Worm (Caenorhabditis elegans) whole organism, L1 larva: Measurements from ENCODE around the gene Y42A5A.5.

Experiments
- C16A3.4 ChIP-seq: fragments of 150-350 bp; optimal IDR thresholded peaks from 2 replicates; lab custom pipeline; 2014; ENCODE audit warnings: missing biosample characterization, missing genetic modification characterization
- C34B4.2 ChIP-seq: sonication (generic microtip); optimal IDR thresholded peaks from 2 replicates; lab custom pipeline; 2017; ENCODE audit warnings: mild to moderate bottlenecking, missing genetic modification characterization, missing compliant biosample characterization
- aha-1 ChIP-seq: fragments of 150-350 bp; optimal IDR thresholded peaks from 2 replicates; lab custom pipeline; 2014; ENCODE audit warnings: missing biosample characterization, missing genetic modification characterization
- alr-1 ChIP-seq: fragments of 200-800 bp; sonication (Bioruptor generic); optimal IDR thresholded peaks from 2 replicates; lab custom pipeline; 2018; ENCODE audit warnings: borderline replicate concordance, mild to moderate bottlenecking, missing genetic modification characterization, missing compliant biosample characterization
- aly-2 ChIP-seq: fragments of 150-350 bp; optimal IDR thresholded peaks from 2 replicates; lab custom pipeline; 2014; ENCODE audit warnings: missing biosample characterization, missing genetic modification characterization
- ceh-63 ChIP-seq: fragments of 200-800 bp; sonication (Bioruptor generic); optimal IDR thresholded peaks from 2 replicates; lab custom pipeline; 2018; ENCODE audit warnings: mild to moderate bottlenecking, missing genetic modification characterization, missing compliant biosample characterization
- ceh-8 ChIP-seq: fragments of 200-800 bp; sonication (Bioruptor generic); optimal IDR thresholded peaks from 2 replicates; lab custom pipeline; 2018; ENCODE audit warnings: mild to moderate bottlenecking, missing genetic modification characterization, moderate library complexity, missing compliant biosample characterization
- ceh-88 ChIP-seq: fragments of 200-800 bp; sonication (Bioruptor generic); IDR thresholded peaks from 2 replicates; pipeline ENCODE4 v1.3.6; 2022; ENCODE audit warnings: missing genetic modification characterization, missing compliant biosample characterization
- ceh-90 ChIP-seq: sonication (generic microtip); optimal IDR thresholded peaks from 2 replicates; lab custom pipeline; 2016; ENCODE audit warnings: missing genetic modification characterization, missing compliant biosample characterization
- ces-1 ChIP-seq: fragments of 150-350 bp; optimal IDR thresholded peaks from 2 replicates; lab custom pipeline; 2014; ENCODE audit warnings: missing biosample characterization, missing genetic modification reagents, missing genetic modification characterization
- dsc-1 ChIP-seq: sonication (generic microtip); optimal IDR thresholded peaks from 2 replicates; lab custom pipeline; 2016; ENCODE audit warnings: mild to moderate bottlenecking, missing genetic modification characterization, missing compliant biosample characterization
- efl-1 ChIP-seq, 4 experiments: fragments of 150-350 bp; optimal IDR thresholded peaks in 3 of 4; peaks in 1 of 4; 1 replicate in 1 of 4; 2 replicates in 3 of 4; lab custom pipeline; 2014; ENCODE audit warnings: missing biosample characterization in 2 of 4, missing genetic modification characterization in 2 of 4, missing genetic modification reagents in 2 of 4
- elt-2 ChIP-seq: sonication (generic microtip); optimal IDR thresholded peaks from 2 replicates; lab custom pipeline; 2016; ENCODE audit warnings: missing genetic modification characterization, mild to moderate bottlenecking, inconsistent platforms, missing compliant biosample characterization, missing genetic modification reagents
- ets-5 ChIP-seq: fragments of 200-800 bp; sonication (Bioruptor generic); IDR thresholded peaks from 2 replicates; pipeline ENCODE4 v1.3.6; 2022; ENCODE audit warnings: missing genetic modification characterization, missing compliant biosample characterization
- fkh-4 ChIP-seq: sonication (generic microtip); optimal IDR thresholded peaks from 2 replicates; lab custom pipeline; 2016; ENCODE audit warnings: missing compliant biosample characterization, missing genetic modification characterization, borderline replicate concordance
- fos-1 ChIP-seq: fragments of 150-350 bp; optimal IDR thresholded peaks from 2 replicates; lab custom pipeline; 2014; ENCODE audit warnings: missing biosample characterization, missing genetic modification characterization
- grh-1 ChIP-seq: fragments of 200-800 bp; sonication (Bioruptor generic); IDR thresholded peaks from 2 replicates; pipeline ENCODE4 v1.3.6; 2022; ENCODE audit warnings: missing genetic modification reagents, missing genetic modification characterization, missing compliant biosample characterization
- hpl-2 ChIP-seq: fragments of 150-350 bp; optimal IDR thresholded peaks from 2 replicates; lab custom pipeline; 2014; ENCODE audit warnings: missing biosample characterization, missing genetic modification reagents, missing genetic modification characterization
- lin-13 ChIP-seq: fragments of 150-350 bp; optimal IDR thresholded peaks from 2 replicates; lab custom pipeline; 2014; ENCODE audit warnings: missing biosample characterization, missing genetic modification reagents, missing genetic modification characterization
- lin-35 ChIP-seq, 2 experiments: fragments of 150-350 bp; optimal IDR thresholded peaks; 2 replicates each; lab custom pipeline; 2014; ENCODE audit warnings: missing biosample characterization in 2 of 2, missing genetic modification characterization in 2 of 2, missing genetic modification reagents in 2 of 2
- lin-39 ChIP-seq: fragments of 150-350 bp; optimal IDR thresholded peaks from 2 replicates; lab custom pipeline; 2014; ENCODE audit warnings: missing biosample characterization, missing genetic modification reagents, missing genetic modification characterization
- lir-3 ChIP-seq: sonication (generic microtip); optimal IDR thresholded peaks from 2 replicates; lab custom pipeline; 2016; ENCODE audit warnings: mild to moderate bottlenecking, missing genetic modification characterization, moderate library complexity, missing compliant biosample characterization; ENCODE audit not compliant: poor library complexity
- lsy-2 ChIP-seq, 2 experiments: fragments of 150-350 bp; optimal IDR thresholded peaks; 2 replicates each; lab custom pipeline; 2014; ENCODE audit warnings: missing biosample characterization in 2 of 2, missing genetic modification characterization in 2 of 2
- mdl-1 ChIP-seq, 2 experiments: fragments of 150-350 bp; optimal IDR thresholded peaks; 2 replicates each; lab custom pipeline; 2014 to 2017; ENCODE audit warnings: missing biosample characterization in 2 of 2, missing genetic modification characterization in 2 of 2, inconsistent platforms in 1 of 2
- mep-1 ChIP-seq: fragments of 150-350 bp; optimal IDR thresholded peaks from 2 replicates; lab custom pipeline; 2014; ENCODE audit warnings: missing biosample characterization, missing genetic modification characterization
- nhr-19 ChIP-seq: fragments of 200-800 bp; sonication (Bioruptor generic); conservative IDR thresholded peaks from 2 replicates; pipeline ENCODE4 v1.3.6; 2022; ENCODE audit warnings: missing genetic modification characterization, missing compliant biosample characterization
- nhr-20 ChIP-seq: sonication (generic microtip); optimal IDR thresholded peaks from 2 replicates; lab custom pipeline; 2016; ENCODE audit warnings: mild to moderate bottlenecking, missing genetic modification characterization, missing compliant biosample characterization
- nhr-28 ChIP-seq: fragments of 150-350 bp; optimal IDR thresholded peaks from 2 replicates; lab custom pipeline; 2014; ENCODE audit warnings: missing biosample characterization, missing genetic modification characterization
- nhr-71 ChIP-seq: sonication (generic microtip); optimal IDR thresholded peaks from 2 replicates; lab custom pipeline; 2016; ENCODE audit warnings: mild to moderate bottlenecking, missing genetic modification characterization, moderate library complexity, missing compliant biosample characterization
- nhr-77 ChIP-seq: fragments of 150-350 bp; optimal IDR thresholded peaks from 2 replicates; lab custom pipeline; 2014; ENCODE audit warnings: missing biosample characterization, missing genetic modification characterization
- pag-3 ChIP-seq: sonication (generic microtip); optimal IDR thresholded peaks from 2 replicates; lab custom pipeline; 2017; ENCODE audit warnings: missing genetic modification characterization, mild to moderate bottlenecking, missing compliant biosample characterization, antibody characterized with exemption, borderline replicate concordance; ENCODE audit not compliant: insufficient read depth
- rnt-1 ChIP-seq: sonication (generic microtip); optimal IDR thresholded peaks from 2 replicates; lab custom pipeline; 2016; ENCODE audit warnings: mild to moderate bottlenecking, missing genetic modification characterization, moderate library complexity, missing compliant biosample characterization
- skn-1 ChIP-seq: fragments of 150-350 bp; optimal IDR thresholded peaks from 2 replicates; lab custom pipeline; 2014; ENCODE audit warnings: missing biosample characterization, missing genetic modification characterization
- snu-23 ChIP-seq: sonication (generic microtip); optimal IDR thresholded peaks from 2 replicates; lab custom pipeline; 2016; ENCODE audit warnings: missing genetic modification characterization, missing compliant biosample characterization
- sox-4 ChIP-seq: sonication (generic microtip); optimal IDR thresholded peaks from 2 replicates; lab custom pipeline; 2016; ENCODE audit warnings: missing genetic modification characterization, missing compliant biosample characterization
- sup-37 ChIP-seq: fragments of 200-800 bp; sonication (Bioruptor generic); optimal IDR thresholded peaks from 2 replicates; lab custom pipeline; 2018; ENCODE audit warnings: mild to moderate bottlenecking, missing genetic modification characterization, missing compliant biosample characterization
- swsn-7 ChIP-seq: sonication (generic microtip); optimal IDR thresholded peaks from 2 replicates; lab custom pipeline; 2016; ENCODE audit warnings: missing genetic modification characterization, missing compliant biosample characterization
- tbx-2 ChIP-seq: sonication (generic microtip); optimal IDR thresholded peaks from 2 replicates; lab custom pipeline; 2016; ENCODE audit warnings: missing genetic modification characterization, missing compliant biosample characterization
- tlp-1 ChIP-seq: fragments of 150-350 bp; optimal IDR thresholded peaks from 2 replicates; lab custom pipeline; 2014; ENCODE audit warnings: missing biosample characterization, missing genetic modification characterization
- unc-130 ChIP-seq: fragments of 150-350 bp; optimal IDR thresholded peaks from 2 replicates; lab custom pipeline; 2017; ENCODE audit warnings: missing biosample characterization, missing genetic modification characterization, inconsistent platforms
- unc-62 ChIP-seq: fragments of 150-350 bp; optimal IDR thresholded peaks from 2 replicates; lab custom pipeline; 2014; ENCODE audit warnings: missing biosample characterization, missing genetic modification reagents, missing genetic modification characterization
- unc-86 ChIP-seq: sonication (generic microtip); optimal IDR thresholded peaks from 2 replicates; lab custom pipeline; 2016; ENCODE audit warnings: missing genetic modification characterization, missing compliant biosample characterization
- unc-98 ChIP-seq: fragments of 200-800 bp; sonication (Bioruptor generic); IDR thresholded peaks from 2 replicates; pipeline ENCODE4 v1.3.6; 2022; ENCODE audit warnings: missing genetic modification characterization, missing compliant biosample characterization
- xbp-1 ChIP-seq: sonication (generic microtip); optimal IDR thresholded peaks from 2 replicates; lab custom pipeline; 2016; ENCODE audit warnings: missing genetic modification characterization, missing compliant biosample characterization
- zip-4 ChIP-seq: fragments of 200-800 bp; sonication (Bioruptor generic); optimal IDR thresholded peaks from 2 replicates; lab custom pipeline; 2018; ENCODE audit warnings: mild to moderate bottlenecking, missing genetic modification characterization, moderate library complexity, missing compliant biosample characterization
- ztf-11 ChIP-seq, 2 experiments: sonication (generic microtip); optimal IDR thresholded peaks; 2 replicates each; lab custom pipeline; 2016 to 2017; ENCODE audit warnings: missing genetic modification characterization in 2 of 2, missing biosample characterization in 1 of 2, missing compliant biosample characterization in 1 of 2
- ztf-4 ChIP-seq: fragments of 150-350 bp; optimal IDR thresholded peaks from 2 replicates; lab custom pipeline; 2014; ENCODE audit warnings: missing biosample characterization, missing genetic modification characterization

Y42A5A.5 gene

ce11 chrV:11082475-11082874, 27.1 kb downstream of the Y42A5A.5 start (continued):
- no peak for TF ChIP-seq ceh-88
- no peak for TF ChIP-seq aha-1 (tag; lab: Kevin White, UChicago)
- TF ChIP-seq lin-39, result peak; percentile 23
- TF ChIP-seq tbx-2 (tag; lab: Kevin White, UChicago), result peak; percentile 58
- TF ChIP-seq ceh-8, result no peak
- TF ChIP-seq grh-1 (GFP tag; lab: Robert Waterston, UW), result no peak
- TF ChIP-seq nhr-77 (tag; lab: Kevin White, UChicago), result peak; percentile 78
- TF ChIP-seq swsn-7 (tag; lab: Kevin White, UChicago), result peak; percentile 68
- no peak for TF ChIP-seq unc-98
- no peak for TF ChIP-seq unc-62 (GFP tag; lab: Kevin White, UChicago)
- TF ChIP-seq fos-1 (tag; lab: Kevin White, UChicago), result peak; percentile 12
- peak; percentile 76 for TF ChIP-seq snu-23 (GFP tag; lab: Kevin White, UChicago)
- TF ChIP-seq C16A3.4 (tag; lab: Kevin White, UChicago), result no peak
- TF ChIP-seq xbp-1 (tag; lab: Kevin White, UChicago), result peak; percentile 37
- no peak for TF ChIP-seq ces-1 (GFP tag; lab: Kevin White, UChicago)
- no peak for TF ChIP-seq C34B4.2
- TF ChIP-seq sup-37 (GFP tag; lab: Kevin White, UChicago), result peak; percentile 71
- TF ChIP-seq mdl-1 (tag; optimal IDR thresholded peaks at IDR 0.05; lab: Kevin White, UChicago), result peak in 1 of 2 experiments; percentile 22
- no peak for TF ChIP-seq skn-1 (tag; lab: Kevin White, UChicago)
- no peak for TF ChIP-seq unc-86 (tag; lab: Kevin White, UChicago)
- no peak for TF ChIP-seq ztf-11 (tag; optimal IDR thresholded peaks at IDR 0.05; lab: Kevin White, UChicago)
- no peak for TF ChIP-seq zip-4 (GFP tag; lab: Kevin White, UChicago)
- TF ChIP-seq ets-5 (GFP tag; lab: Robert Waterston, UW), result no peak
- TF ChIP-seq elt-2 (tag; lab: Kevin White, UChicago), result no peak
- TF ChIP-seq ceh-90 (tag; lab: Kevin White, UChicago), result no peak
- peak; percentile 88 for TF ChIP-seq rnt-1 (tag; lab: Kevin White, UChicago)
- TF ChIP-seq lin-13 (GFP tag; lab: Kevin White, UChicago), result peak; percentile 14
- TF ChIP-seq nhr-28 (tag; lab: Kevin White, UChicago), result no peak
- no peak for TF ChIP-seq hpl-2
- TF ChIP-seq nhr-20 (tag; lab: Kevin White, UChicago), result peak; percentile 80
- TF ChIP-seq nhr-19 (GFP tag; lab: Robert Waterston, UW), result peak; percentile 84
- TF ChIP-seq efl-1 (optimal IDR thresholded peaks at IDR 0.05; lab: Kevin White, UChicago), result peak; percentile 25 to 39
- TF ChIP-seq efl-1 (GFP tag; optimal IDR thresholded peaks at IDR 0.05 in 1 of 2; lab: Kevin White, UChicago), result peak in 1 of 2 experiments; percentile 81
- TF ChIP-seq lsy-2 (tag; optimal IDR thresholded peaks at IDR 0.05; lab: Kevin White, UChicago), result peak; percentile 32 to 44
- TF ChIP-seq tlp-1 (tag; lab: Kevin White, UChicago), result no peak

- TF ChIP-seq lir-3 (tag; lab: Kevin White, UChicago) (no peak), sox-4 (no peak), fkh-4 (tag; lab: Kevin White, UChicago) (peak; percentile 44), snu-23 (GFP tag; lab: Kevin White, UChicago) (peak; percentile 38), alr-1 (tag; lab: Kevin White, UChicago) (no peak), pag-3 (tag; lab: Kevin White, UChicago) (peak; percentile 35), tlp-1 (tag; lab: Kevin White, UChicago) (peak; percentile 75), nhr-20 (tag; lab: Kevin White, UChicago) (peak; percentile 55), dsc-1 (tag; lab: Kevin White, UChicago) (peak; percentile 60), aly-2 (no peak), aha-1 (tag; lab: Kevin White, UChicago) (no peak), nhr-77 (tag; lab: Kevin White, UChicago) (peak; percentile 50), ztf-4 (tag; lab: Kevin White, UChicago) (no peak), lsy-2 (tag; optimal IDR thresholded peaks at IDR 0.05; lab: Kevin White, UChicago) (peak; percentile 11 to 51), hpl-2 (no peak), xbp-1 (tag; lab: Kevin White, UChicago) (peak; percentile 1), nhr-19 (GFP tag; lab: Robert Waterston, UW) (peak; percentile 79), nhr-71 (tag; lab: Kevin White, UChicago) (peak; percentile 85), lin-35 (GFP tag; optimal IDR thresholded peaks at IDR 0.05; lab: Kevin White, UChicago) (peak in 1 of 2 experiments; percentile 3), ceh-63 (no peak), mep-1 (no peak), swsn-7 (tag; lab: Kevin White, UChicago) (peak; percentile 48), efl-1 (optimal IDR thresholded peaks at IDR 0.05; lab: Kevin White, UChicago) (peak in 1 of 2 experiments; percentile 18), efl-1 (GFP tag; optimal IDR thresholded peaks at IDR 0.05 in 1 of 2; lab: Kevin White, UChicago) (peak in 1 of 2 experiments; percentile 71), mdl-1 (tag; optimal IDR thresholded peaks at IDR 0.05; lab: Kevin White, UChicago) (peak in 1 of 2 experiments; percentile 12), tbx-2 (tag; lab: Kevin White, UChicago) (peak; percentile 21), unc-130 (tag; lab: Kevin White, UChicago) (peak; percentile 19)
Observed at ce11 chrV:11080345-11081102, 29.0 kb downstream of the Y42A5A.5 start, which contains the start of gene act-1. Gene act-1, plus strand, starts transcription at chrV:11081052.
